Worm (Caenorhabditis elegans) whole organism, young adult: ENCODE results near the gene srh-300.
"Not testable (repeated sequence)": the region's sequence is repeated elsewhere in the genome, so short reads cannot be mapped to it uniquely, and the experiment has no call there.

Source experiments
- F37B4.10 ChIP-seq: fragments of 200-800 bp; sonication (Bioruptor generic); IDR thresholded peaks from 2 replicates; pipeline ENCODE4 v1.3.6; 2022; ENCODE audit warnings: missing genetic modification characterization, missing compliant biosample characterization
- ama-1 ChIP-seq, 3 experiments: fragments of 150-350 bp in 1 of 3; sonication (generic microtip) in 2 of 3; optimal IDR thresholded peaks; 2 replicates each; lab custom pipeline; 2014 to 2018; ENCODE audit warnings: missing biosample characterization in 2 of 3, missing genetic modification characterization in 2 of 3, missing genetic modification reagents in 2 of 3
- aptf-2 ChIP-seq: fragments of 200-800 bp; sonication (Bioruptor generic); conservative IDR thresholded peaks from 2 replicates; pipeline ENCODE4 v1.3.6; 2022; ENCODE audit warnings: missing genetic modification reagents, missing genetic modification characterization, missing compliant biosample characterization
- egl-44 ChIP-seq: fragments of 200-800 bp; sonication (Bioruptor generic); IDR thresholded peaks from 2 replicates; pipeline ENCODE4 v1.3.6; 2022; ENCODE audit warnings: missing genetic modification reagents, missing genetic modification characterization, missing compliant biosample characterization
- hlh-12 ChIP-seq: sonication (generic microtip); optimal IDR thresholded peaks from 2 replicates; lab custom pipeline; 2016; ENCODE audit warnings: missing genetic modification characterization, missing compliant biosample characterization
- madf-3 ChIP-seq: fragments of 200-800 bp; sonication (Bioruptor generic); IDR thresholded peaks from 2 replicates; pipeline ENCODE4 v1.3.6; 2022; ENCODE audit warnings: missing genetic modification reagents, missing genetic modification characterization, missing compliant biosample characterization
- nfyb-1 ChIP-seq: fragments of 200-800 bp; sonication (Bioruptor generic); IDR thresholded peaks from 2 replicates; pipeline ENCODE4 v1.3.6; 2022; ENCODE audit warnings: missing genetic modification reagents, missing genetic modification characterization, missing compliant biosample characterization
- rec-8 ChIP-seq, 2 experiments: sonication (generic microtip); optimal IDR thresholded peaks; 2 replicates each; lab custom pipeline; 2016; ENCODE audit warnings: mild to moderate bottlenecking in 2 of 2, missing genetic modification characterization in 2 of 2, missing genetic modification reagents in 2 of 2, missing genotype in 2 of 2, missing biosample characterization in 1 of 2, missing compliant biosample characterization in 1 of 2, moderate library complexity in 1 of 2
- somi-1 ChIP-seq: fragments of 200-800 bp; sonication (Bioruptor generic); optimal IDR thresholded peaks from 2 replicates; lab custom pipeline; 2018; ENCODE audit warnings: mild to moderate bottlenecking, missing genetic modification characterization, missing compliant biosample characterization
- tbp1 ChIP-seq: fragments of 200-800 bp; sonication (Bioruptor generic); optimal IDR thresholded peaks from 2 replicates; lab custom pipeline; 2018; ENCODE audit warnings: mild to moderate bottlenecking, missing genetic modification characterization, missing compliant biosample characterization
- unc-130 ChIP-seq: sonication (generic microtip); optimal IDR thresholded peaks from 2 replicates; lab custom pipeline; 2016; ENCODE audit warnings: missing genetic modification reagents, missing genetic modification characterization, missing compliant biosample characterization

ce11 chrV:17826325-17826724 is 4.4 kb downstream of the srh-300 start:
- not testable (repeated sequence) for TF ChIP-seq aptf-2 (GFP tag; lab: Robert Waterston, UW); F37B4.10 (GFP tag; lab: Robert Waterston, UW); nfyb-1 (GFP tag; lab: Robert Waterston, UW); ama-1 (optimal IDR thresholded peaks at IDR 0.05; lab: Kevin White, UChicago); ama-1 (GFP tag; optimal IDR thresholded peaks at IDR 0.05; lab: Kevin White, UChicago); unc-130 (GFP tag; lab: Kevin White, UChicago); madf-3; hlh-12; rec-8 (tag; optimal IDR thresholded peaks at IDR 0.05; lab: Kevin White, UChicago); somi-1 (GFP tag; lab: Kevin White, UChicago); egl-44 (GFP tag; lab: Robert Waterston, UW)
- TF ChIP-seq tbp1 = peak; percentile 83
